Fruit fly (Drosophila melanogaster) whole organism, embryonic: Measurements from ENCODE around the gene hbt.

Experiments
- Abd-B ChIP-seq: fragments of 200-800 bp; sonication (Bioruptor generic); optimal IDR thresholded peaks from 2 replicates; lab custom pipeline; 2018; ENCODE audit warnings: missing biosample characterization, mild to moderate bottlenecking, missing genetic modification characterization, moderate library complexity
- Adf1 ChIP-seq: fragments of 200-800 bp; sonication (Bioruptor generic); IDR thresholded peaks from 2 replicates; pipeline ENCODE4 v1.3.6; 2022; ENCODE audit warnings: missing biosample characterization, missing genetic modification characterization
- B-H2 ChIP-seq: fragments of 200-800 bp; sonication (Bioruptor generic); optimal IDR thresholded peaks from 2 replicates; lab custom pipeline; 2018; ENCODE audit warnings: missing biosample characterization, mild to moderate bottlenecking, missing genetic modification characterization
- CG10267 ChIP-seq: fragments of 200-800 bp; sonication (Bioruptor generic); optimal IDR thresholded peaks from 2 replicates; lab custom pipeline; 2018; ENCODE audit warnings: missing biosample characterization, mild to moderate bottlenecking, missing genetic modification characterization, moderate library complexity
- CG10654 ChIP-seq: fragments of 200-800 bp; sonication (Bioruptor generic); optimal IDR thresholded peaks from 2 replicates; lab custom pipeline; 2016; ENCODE audit warnings: missing biosample characterization, missing genetic modification characterization
- CG13296 ChIP-seq: fragments of 200-800 bp; sonication (Bioruptor generic); optimal IDR thresholded peaks from 3 replicates; lab custom pipeline; 2018; ENCODE audit warnings: missing biosample characterization, mild to moderate bottlenecking, missing genetic modification characterization
- CG14710 ChIP-seq: fragments of 200-800 bp; sonication (Bioruptor generic); optimal IDR thresholded peaks from 3 replicates; lab custom pipeline; 2019; ENCODE audit warnings: missing biosample characterization, mild to moderate bottlenecking, missing genetic modification characterization, moderate library complexity
- CG15601 ChIP-seq: fragments of 200-800 bp; sonication (Bioruptor generic); optimal IDR thresholded peaks from 3 replicates; lab custom pipeline; 2019; ENCODE audit warnings: missing biosample characterization, mild to moderate bottlenecking, missing genetic modification characterization, moderate library complexity
- CG1602 ChIP-seq: fragments of 200-800 bp; sonication (Bioruptor generic); optimal IDR thresholded peaks from 3 replicates; lab custom pipeline; 2016; ENCODE audit warnings: missing biosample characterization, missing genetic modification characterization
- CG16815 ChIP-seq: fragments of 200-800 bp; sonication (Bioruptor generic); optimal IDR thresholded peaks from 3 replicates; lab custom pipeline; 2017; ENCODE audit warnings: missing biosample characterization, mild to moderate bottlenecking, missing genetic modification characterization
- CG2116 ChIP-seq: fragments of 200-800 bp; sonication (Bioruptor generic); optimal IDR thresholded peaks from 3 replicates; lab custom pipeline; 2018; ENCODE audit warnings: missing biosample characterization, mild to moderate bottlenecking, missing genetic modification characterization
- CG2120 ChIP-seq: fragments of 200-800 bp; sonication (Bioruptor generic); optimal IDR thresholded peaks from 3 replicates; lab custom pipeline; 2016; ENCODE audit warnings: missing biosample characterization, missing genetic modification characterization
- CG30403 ChIP-seq: fragments of 200-800 bp; sonication (Bioruptor generic); optimal IDR thresholded peaks from 3 replicates; lab custom pipeline; 2016; ENCODE audit warnings: missing biosample characterization, missing genetic modification characterization
- CG3065 ChIP-seq: fragments of 200-800 bp; sonication (Bioruptor generic); optimal IDR thresholded peaks from 2 replicates; lab custom pipeline; 2016; ENCODE audit warnings: missing biosample characterization, missing genetic modification characterization
- CG32532 ChIP-seq: fragments of 200-800 bp; sonication (Bioruptor generic); IDR thresholded peaks from 2 replicates; pipeline ENCODE4 v1.3.6; 2022; ENCODE audit warnings: missing biosample characterization, missing genetic modification characterization
- CG33557 ChIP-seq: fragments of 200-800 bp; sonication (Bioruptor generic); optimal IDR thresholded peaks from 2 replicates; lab custom pipeline; 2019; ENCODE audit warnings: missing biosample characterization, mild to moderate bottlenecking, missing genetic modification characterization, moderate library complexity
- CG4820 ChIP-seq: fragments of 200-800 bp; sonication (Bioruptor generic); optimal IDR thresholded peaks from 3 replicates; lab custom pipeline; 2016; ENCODE audit warnings: missing biosample characterization, missing genetic modification characterization
- CG6689 ChIP-seq: fragments of 200-800 bp; sonication (Bioruptor generic); IDR thresholded peaks from 2 replicates; pipeline ENCODE4 v1.3.6; 2022; ENCODE audit warnings: missing biosample characterization, missing genetic modification characterization
- CG6765 ChIP-seq: fragments of 200-800 bp; sonication (Bioruptor generic); optimal IDR thresholded peaks from 3 replicates; lab custom pipeline; 2017; ENCODE audit warnings: missing biosample characterization, mild to moderate bottlenecking, missing genetic modification characterization
- CG6791 ChIP-seq: fragments of 200-800 bp; sonication (Bioruptor generic); IDR thresholded peaks from 3 replicates; pipeline ENCODE4 v1.3.6; 2022; ENCODE audit warnings: missing biosample characterization, missing genetic modification characterization; ENCODE audit not compliant: partially characterized antibody
- CG7372 ChIP-seq: fragments of 200-800 bp; sonication (Bioruptor generic); IDR thresholded peaks from 2 replicates; pipeline ENCODE4 v1.3.6; 2022; ENCODE audit warnings: missing biosample characterization, missing genetic modification characterization
- CG8388 ChIP-seq: fragments of 200-800 bp; sonication (Bioruptor generic); optimal IDR thresholded peaks from 2 replicates; lab custom pipeline; 2019; ENCODE audit warnings: missing biosample characterization, mild to moderate bottlenecking, missing genetic modification characterization, moderate library complexity
- CG9215 ChIP-seq: fragments of 200-800 bp; sonication (Bioruptor generic); IDR thresholded peaks from 2 replicates; pipeline ENCODE4 v1.3.6; 2022; ENCODE audit warnings: missing biosample characterization, missing genetic modification characterization
- CG9797 ChIP-seq: fragments of 200-800 bp; sonication (Bioruptor generic); optimal IDR thresholded peaks from 3 replicates; lab custom pipeline; 2018; ENCODE audit warnings: missing biosample characterization, mild to moderate bottlenecking, missing genetic modification characterization
- CG9932 ChIP-seq: fragments of 200-800 bp; sonication (Bioruptor generic); IDR thresholded peaks from 2 replicates; pipeline ENCODE4 v1.3.6; 2022; ENCODE audit warnings: missing biosample characterization, missing genetic modification characterization
- D19A ChIP-seq: fragments of 200-800 bp; optimal IDR thresholded peaks from 3 replicates; lab custom pipeline; 2019; ENCODE audit warnings: missing biosample characterization, mild to moderate bottlenecking, missing genetic modification characterization, moderate library complexity
- Fer3 ChIP-seq: fragments of 200-800 bp; sonication (Bioruptor generic); optimal IDR thresholded peaks from 2 replicates; lab custom pipeline; 2018; ENCODE audit warnings: missing biosample characterization, mild to moderate bottlenecking, missing genetic modification characterization, moderate library complexity
- H15 ChIP-seq: fragments of 200-800 bp; sonication (Bioruptor generic); IDR thresholded peaks from 3 replicates; pipeline ENCODE4 v1.3.6; 2022; ENCODE audit warnings: missing biosample characterization, missing genetic modification characterization
- Hmr ChIP-seq: fragments of 200-800 bp; sonication (Bioruptor generic); optimal IDR thresholded peaks from 3 replicates; lab custom pipeline; 2017; ENCODE audit warnings: mild to moderate bottlenecking, missing biosample characterization, missing genetic modification reagents, missing genetic modification characterization
- Hr3 ChIP-seq: fragments of 200-800 bp; sonication (Bioruptor generic); optimal IDR thresholded peaks from 3 replicates; lab custom pipeline; 2016; ENCODE audit warnings: missing biosample characterization, missing genetic modification characterization
- Lhr ChIP-seq: fragments of 200-800 bp; sonication (Bioruptor generic); optimal IDR thresholded peaks from 3 replicates; lab custom pipeline; 2017; ENCODE audit warnings: mild to moderate bottlenecking, missing biosample characterization, missing genetic modification reagents, missing genetic modification characterization
- Ravus ChIP-seq: fragments of 200-800 bp; sonication (Bioruptor generic); IDR thresholded peaks from 2 replicates; pipeline ENCODE4 v1.3.6; 2022; ENCODE audit warnings: missing biosample characterization, missing genetic modification characterization
- Sox100B ChIP-seq: fragments of 200-800 bp; sonication (Bioruptor generic); optimal IDR thresholded peaks from 3 replicates; lab custom pipeline; 2018; ENCODE audit warnings: missing biosample characterization, mild to moderate bottlenecking, missing genetic modification characterization
- YL-1 ChIP-seq: fragments of 200-800 bp; sonication (Bioruptor generic); optimal IDR thresholded peaks from 3 replicates; lab custom pipeline; 2017; ENCODE audit warnings: missing biosample characterization, mild to moderate bottlenecking, missing genetic modification characterization
- cas ChIP-seq: fragments of 200-800 bp; sonication (Bioruptor generic); IDR thresholded peaks from 2 replicates; pipeline ENCODE4 v1.3.6; 2022; ENCODE audit warnings: missing biosample characterization, missing genetic modification characterization
- chif ChIP-seq, 2 experiments: fragments of 200-800 bp; sonication (Bioruptor generic); optimal IDR thresholded peaks; 3 replicates each; lab custom pipeline; 2016; ENCODE audit warnings: missing biosample characterization in 2 of 2, missing genetic modification characterization in 2 of 2
- dpn ChIP-seq, 2 experiments: fragments of 200-800 bp; sonication (Bioruptor generic); optimal IDR thresholded peaks; 3 replicates each; lab custom pipeline; 2016; ENCODE audit warnings: missing biosample characterization in 2 of 2, missing genetic modification characterization in 2 of 2
- ewg ChIP-seq: fragments of 200-800 bp; sonication (Bioruptor generic); optimal IDR thresholded peaks from 3 replicates; lab custom pipeline; 2017; ENCODE audit warnings: mild to moderate bottlenecking, missing biosample characterization, missing genetic modification reagents, missing genetic modification characterization
- ken ChIP-seq: fragments of 200-800 bp; sonication (Bioruptor generic); IDR thresholded peaks from 3 replicates; pipeline ENCODE4 v1.3.6; 2022; ENCODE audit warnings: missing biosample characterization, missing genetic modification characterization
- odd ChIP-seq: fragments of 200-800 bp; sonication (Bioruptor generic); optimal IDR thresholded peaks from 2 replicates; lab custom pipeline; 2017; ENCODE audit warnings: missing biosample characterization, mild to moderate bottlenecking, missing genetic modification characterization
- prd ChIP-seq, 3 experiments: fragments of >200 bp in 2 of 3; fragments of 200-800 bp in 1 of 3; sonication (Bioruptor generic) in 1 of 3; optimal IDR thresholded peaks in 2 of 3; IDR thresholded peaks in 1 of 3; 2 replicates in 2 of 3; 3 replicates in 1 of 3; pipeline versions ENCODE4 v1.3.6 to Lab custom; 2017 to 2022; ENCODE audit warnings: missing biosample characterization in 1 of 3, missing genetic modification characterization in 1 of 3
- schlank ChIP-seq: fragments of 200-800 bp; sonication (Bioruptor generic); optimal IDR thresholded peaks from 2 replicates; lab custom pipeline; 2018; ENCODE audit warnings: missing biosample characterization, mild to moderate bottlenecking, missing genetic modification characterization
- sens ChIP-seq: fragments of 200-800 bp; sonication (Bioruptor generic); peaks from one replicate; lab custom pipeline; 2016; ENCODE audit warnings: missing biosample characterization, missing genetic modification characterization
- sens-2 ChIP-seq: fragments of 200-800 bp; sonication (Bioruptor generic); IDR thresholded peaks from 2 replicates; pipeline ENCODE4 v1.3.6; 2022; ENCODE audit warnings: missing biosample characterization, missing genetic modification characterization
- slou ChIP-seq: fragments of 200-800 bp; sonication (Bioruptor generic); optimal IDR thresholded peaks from 3 replicates; lab custom pipeline; 2016; ENCODE audit warnings: missing biosample characterization, missing genetic modification characterization
- so ChIP-seq: fragments of 200-800 bp; sonication (Bioruptor generic); IDR thresholded peaks from 3 replicates; pipeline ENCODE4 v1.3.6; 2022; ENCODE audit warnings: missing biosample characterization, missing genetic modification characterization
- tin ChIP-seq: fragments of 200-800 bp; sonication (Bioruptor generic); optimal IDR thresholded peaks from 3 replicates; lab custom pipeline; 2016; ENCODE audit warnings: missing biosample characterization, missing genetic modification characterization
- tio ChIP-seq: fragments of 200-800 bp; sonication (Bioruptor generic); optimal IDR thresholded peaks from 2 replicates; lab custom pipeline; 2017; ENCODE audit warnings: missing biosample characterization, missing genetic modification characterization, inconsistent platforms
- tna ChIP-seq: fragments of 200-800 bp; sonication (Bioruptor generic); IDR thresholded peaks from 2 replicates; pipeline ENCODE4 v1.3.6; 2022; ENCODE audit warnings: missing biosample characterization, missing genetic modification characterization; ENCODE audit not compliant: partially characterized antibody
- trem ChIP-seq: fragments of 200-800 bp; optimal IDR thresholded peaks from 3 replicates; lab custom pipeline; 2019; ENCODE audit warnings: missing biosample characterization, mild to moderate bottlenecking, missing genetic modification characterization, moderate library complexity

The hbt gene

DNA sequence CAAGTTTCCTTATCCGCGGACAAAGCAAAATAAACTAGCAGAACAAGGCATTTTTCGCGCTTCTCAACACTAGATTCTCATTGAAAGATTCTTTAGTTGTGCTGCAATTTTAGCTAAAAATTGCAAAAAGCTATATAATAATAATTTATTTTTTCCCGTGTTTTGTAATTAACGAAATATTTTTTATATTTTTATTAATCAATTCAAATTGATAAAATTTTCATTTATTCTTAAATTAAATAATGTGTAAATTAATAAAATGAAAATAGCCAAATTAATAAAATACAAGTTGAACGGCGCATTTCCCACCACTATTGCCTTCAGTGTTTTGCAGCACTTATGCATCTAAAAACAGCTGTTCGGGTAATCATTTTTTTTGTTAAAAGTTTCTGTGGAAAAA is 44.5 kb downstream of the hbt start, which contains the start of the genes Drep4 and Uvrag (continued):
- TF ChIP-seq CG14710, result peak; percentile 73
- peak; percentile 56 for TF ChIP-seq D19A (tag; lab: Kevin White, UChicago)
- peak; percentile 52 for TF ChIP-seq Fer3 (tag; lab: Kevin White, UChicago)
- no peak for TF ChIP-seq CG9797 (GFP tag; lab: Kevin White, UChicago)
- no peak for TF ChIP-seq sens-2 (GFP tag; lab: Robert Waterston, UW)
- peak; percentile 27 for TF ChIP-seq CG3065 (GFP tag; lab: Kevin White, UChicago)
- peak; percentile 50 for TF ChIP-seq CG8388
- TF ChIP-seq Ravus (GFP tag; lab: Robert Waterston, UW), result no peak; the same call in 1 of the 2 replicates
- peak; percentile 66 for TF ChIP-seq tio (GFP tag; lab: Kevin White, UChicago)
- TF ChIP-seq CG4820 (GFP tag; lab: Kevin White, UChicago), result peak; percentile 43
- TF ChIP-seq CG7372 (GFP tag; lab: Robert Waterston, UW), result peak; percentile 38; the same call in 1 of the 2 replicates
- TF ChIP-seq CG9932 (GFP tag; lab: Robert Waterston, UW), result peak; percentile 86
- TF ChIP-seq CG16815 (GFP tag; lab: Kevin White, UChicago), result peak; percentile 43
- TF ChIP-seq CG1602, result peak; percentile 55
- peak; percentile 75 for TF ChIP-seq Sox100B (GFP tag; lab: Kevin White, UChicago)
- peak; percentile 47 for TF ChIP-seq ewg (GFP tag; lab: Kevin White, UChicago)
- peak; percentile 59 for TF ChIP-seq CG33557 (GFP tag; lab: Kevin White, UChicago)
- TF ChIP-seq Hr3 (GFP tag; lab: Kevin White, UChicago), result peak; percentile 78
- peak; percentile 64 for TF ChIP-seq tin (GFP tag; lab: Kevin White, UChicago)
- TF ChIP-seq B-H2 (GFP tag; lab: Kevin White, UChicago), result peak; percentile 75
- TF ChIP-seq CG10654, result peak; percentile 30
- peak; percentile 50 for TF ChIP-seq YL-1 (GFP tag; lab: Kevin White, UChicago)
- TF ChIP-seq prd (optimal IDR thresholded peaks at IDR 0.05; lab: Kevin White, UChicago), result no peak
- TF ChIP-seq prd (GFP tag; IDR thresholded peaks at IDR 0.05; lab: Robert Waterston, UW), result peak; percentile 59; the same call in 1 of the 3 replicates
- peak; percentile 31; the same call in 1 of the 2 replicates for TF ChIP-seq CG6689 (GFP tag; lab: Robert Waterston, UW)
- peak; percentile 5 for TF ChIP-seq odd (GFP tag; lab: Kevin White, UChicago)
- TF ChIP-seq sens, result peak; percentile 83
- no peak for TF ChIP-seq cas (GFP tag; lab: Robert Waterston, UW)
- peak; percentile 71 for TF ChIP-seq CG9215 (GFP tag; lab: Robert Waterston, UW)
- peak; percentile 43; the same call in 1 of the 3 replicates for TF ChIP-seq H15 (GFP tag; lab: Robert Waterston, UW)
- peak; percentile 97 for TF ChIP-seq CG10267 (tag; lab: Kevin White, UChicago)
- TF ChIP-seq Hmr (GFP tag; lab: Kevin White, UChicago), result peak; percentile 65
- TF ChIP-seq Abd-B (GFP tag; lab: Kevin White, UChicago), result peak; percentile 78
- peak; percentile 63 for TF ChIP-seq CG32532 (GFP tag; lab: Robert Waterston, UW)
- TF ChIP-seq so, result no peak
- TF ChIP-seq CG13296 (GFP tag; lab: Kevin White, UChicago), result peak; percentile 66
- peak; percentile 85 for TF ChIP-seq CG30403 (GFP tag; lab: Kevin White, UChicago)
- peak in 1 of 2 experiments; percentile 76 for TF ChIP-seq dpn (GFP tag; optimal IDR thresholded peaks at IDR 0.05; lab: Kevin White, UChicago)
- TF ChIP-seq schlank (tag; lab: Kevin White, UChicago), result no peak
- no peak for TF ChIP-seq tna (GFP tag; lab: Robert Waterston, UW)
- no peak; the same call in 1 of the 2 replicates for TF ChIP-seq Adf1 (GFP tag; lab: Robert Waterston, UW)
- peak; percentile 67 for TF ChIP-seq trem (tag; lab: Kevin White, UChicago)
- TF ChIP-seq Lhr, result peak; percentile 35
- TF ChIP-seq slou (GFP tag; lab: Kevin White, UChicago), result peak; percentile 57
- peak in 1 of 2 experiments; percentile 9 for TF ChIP-seq chif (GFP tag; optimal IDR thresholded peaks at IDR 0.05; lab: Kevin White, UChicago)
- 0 out of 3 replicates have a peak, but pooled peaks have one; percentile 34 for TF ChIP-seq ken (GFP tag; lab: Robert Waterston, UW)
- TF ChIP-seq CG2120 (GFP tag; lab: Kevin White, UChicago), result peak; percentile 55
- peak; percentile 35 for TF ChIP-seq CG6765 (GFP tag; lab: Kevin White, UChicago)
- TF ChIP-seq CG6791, result no peak
- TF ChIP-seq CG2116 (GFP tag; lab: Kevin White, UChicago), result peak; percentile 57
- TF ChIP-seq CG15601 (tag; lab: Kevin White, UChicago), result peak; percentile 87
